Fruit fly (Drosophila melanogaster) whole organism, embryonic: Measurements from ENCODE around the gene Vdup1.
A peak's percentile ranks its signal among the peaks of the same experiment; 100 is the strongest.

ENCODE experiments used
- Atf6 ChIP-seq: fragments of 200-800 bp; sonication (Bioruptor generic); IDR thresholded peaks from 2 replicates; pipeline ENCODE4 v1.3.6; 2022; ENCODE audit warnings: missing biosample characterization, missing genetic modification characterization
- CG1233 ChIP-seq: fragments of 200-800 bp; sonication (Bioruptor generic); optimal IDR thresholded peaks from 4 replicates; lab custom pipeline; 2018; ENCODE audit warnings: missing biosample characterization, mild to moderate bottlenecking, missing genetic modification characterization
- CG14050 ChIP-seq: fragments of 200-800 bp; sonication (Bioruptor generic); IDR thresholded peaks from 3 replicates; pipeline ENCODE4 v1.3.6; 2022; ENCODE audit warnings: missing biosample characterization, missing genetic modification characterization
- CG15011 ChIP-seq: fragments of 200-800 bp; sonication (Bioruptor generic); optimal IDR thresholded peaks from 3 replicates; lab custom pipeline; 2018; ENCODE audit warnings: missing biosample characterization, mild to moderate bottlenecking, missing genetic modification characterization
- CG1647 ChIP-seq: fragments of 200-800 bp; sonication (Bioruptor generic); optimal IDR thresholded peaks from 3 replicates; lab custom pipeline; 2016; ENCODE audit warnings: missing biosample characterization, missing genetic modification characterization
- CG2116 ChIP-seq: fragments of 200-800 bp; sonication (Bioruptor generic); optimal IDR thresholded peaks from 3 replicates; lab custom pipeline; 2018; ENCODE audit warnings: missing biosample characterization, mild to moderate bottlenecking, missing genetic modification characterization
- CG2889 ChIP-seq: fragments of 200-800 bp; sonication (Bioruptor generic); IDR thresholded peaks from 3 replicates; pipeline ENCODE4 v1.3.6; 2022; ENCODE audit warnings: missing biosample characterization, missing genetic modification characterization
- CG3163 ChIP-seq: fragments of 200-800 bp; sonication (Bioruptor generic); optimal IDR thresholded peaks from 3 replicates; lab custom pipeline; 2016; ENCODE audit warnings: missing biosample characterization, missing genetic modification characterization
- CG4404 ChIP-seq: fragments of 200-800 bp; sonication (Bioruptor generic); IDR thresholded peaks from 2 replicates; pipeline ENCODE4 v1.3.6; 2022; ENCODE audit warnings: missing biosample characterization, missing genetic modification characterization
- CG7271 ChIP-seq: fragments of 200-800 bp; sonication (Bioruptor generic); optimal IDR thresholded peaks from 2 replicates; lab custom pipeline; 2018; ENCODE audit warnings: missing biosample characterization, mild to moderate bottlenecking, missing genetic modification characterization, moderate library complexity
- CG8359 ChIP-seq: fragments of 200-800 bp; sonication (Bioruptor generic); optimal IDR thresholded peaks from 2 replicates; lab custom pipeline; 2017; ENCODE audit warnings: missing biosample characterization, mild to moderate bottlenecking, missing genetic modification characterization, borderline replicate concordance
- CG8765 ChIP-seq: fragments of 200-800 bp; sonication (Bioruptor generic); IDR thresholded peaks from 2 replicates; pipeline ENCODE4 v1.3.6; 2022; ENCODE audit warnings: missing biosample characterization, missing genetic modification characterization
- CG9437 ChIP-seq: fragments of 200-800 bp; sonication (Bioruptor generic); optimal IDR thresholded peaks from 2 replicates; lab custom pipeline; 2018; ENCODE audit warnings: missing biosample characterization, mild to moderate bottlenecking, missing genetic modification characterization
- Elba2 ChIP-seq: fragments of 200-800 bp; sonication (Bioruptor generic); optimal IDR thresholded peaks from 3 replicates; lab custom pipeline; 2016; ENCODE audit warnings: missing biosample characterization, missing genetic modification characterization
- Ets65A ChIP-seq: fragments of 200-800 bp; sonication (Bioruptor generic); peaks from one replicate; lab custom pipeline; 2016; ENCODE audit warnings: missing biosample characterization, missing genetic modification characterization
- GATAe ChIP-seq: fragments of 200-800 bp; sonication (Bioruptor generic); conservative IDR thresholded peaks from 2 replicates; pipeline ENCODE4 v1.3.6; 2022; ENCODE audit warnings: missing biosample characterization, missing genetic modification characterization
- HLH4C ChIP-seq: fragments of 200-800 bp; sonication (Bioruptor generic); IDR thresholded peaks from 3 replicates; pipeline ENCODE4 v1.3.6; 2022; ENCODE audit warnings: missing biosample characterization, missing genetic modification characterization; ENCODE audit not compliant: partially characterized antibody
- HLH54F ChIP-seq: fragments of 200-800 bp; sonication (Bioruptor generic); optimal IDR thresholded peaks from 3 replicates; lab custom pipeline; 2016; ENCODE audit warnings: missing biosample characterization, missing genetic modification characterization
- HmgD ChIP-seq: fragments of 200-800 bp; sonication (Bioruptor generic); optimal IDR thresholded peaks from 3 replicates; lab custom pipeline; 2016; ENCODE audit warnings: missing biosample characterization, missing genetic modification characterization
- Hmr ChIP-seq: fragments of 200-800 bp; sonication (Bioruptor generic); optimal IDR thresholded peaks from 3 replicates; lab custom pipeline; 2017; ENCODE audit warnings: mild to moderate bottlenecking, missing biosample characterization, missing genetic modification reagents, missing genetic modification characterization
- Hr78 ChIP-seq, 2 experiments: fragments of 200-800 bp in 1 of 2; fragments of >200 bp in 1 of 2; sonication (Bioruptor generic) in 1 of 2; optimal IDR thresholded peaks; 2 replicates each; lab custom pipeline; 2017 to 2019; ENCODE audit warnings: missing biosample characterization in 2 of 2, missing genetic modification characterization in 2 of 2, mild to moderate bottlenecking in 1 of 2, moderate library complexity in 1 of 2
- NC2β ChIP-seq: fragments of 200-800 bp; sonication (Bioruptor generic); optimal IDR thresholded peaks from 2 replicates; lab custom pipeline; 2016; ENCODE audit warnings: missing biosample characterization, missing genetic modification characterization
- NfI ChIP-seq: fragments of 200-800 bp; sonication (Bioruptor generic); optimal IDR thresholded peaks from 3 replicates; lab custom pipeline; 2018; ENCODE audit warnings: missing biosample characterization, mild to moderate bottlenecking, missing genetic modification characterization, moderate library complexity
- Poxn ChIP-seq: fragments of 200-800 bp; sonication (Bioruptor generic); IDR thresholded peaks from 2 replicates; pipeline ENCODE4 v1.3.6; 2022; ENCODE audit warnings: missing biosample characterization, missing genetic modification characterization
- Six4 ChIP-seq: fragments of 200-800 bp; sonication (Bioruptor generic); optimal IDR thresholded peaks from 2 replicates; lab custom pipeline; 2016; ENCODE audit warnings: missing biosample characterization, missing genetic modification characterization
- Stat92E ChIP-seq, 3 experiments: fragments of >200 bp in 2 of 3; fragments of 200-800 bp in 1 of 3; sonication (Bioruptor generic) in 1 of 3; optimal IDR thresholded peaks; 2 replicates each; lab custom pipeline; 2017 to 2019; ENCODE audit warnings: missing biosample characterization in 3 of 3, missing genetic modification characterization in 3 of 3, mild to moderate bottlenecking in 1 of 3, moderate library complexity in 1 of 3
- Xrp1 ChIP-seq: fragments of 200-800 bp; sonication (Bioruptor generic); IDR thresholded peaks from 2 replicates; pipeline ENCODE4 v1.3.6; 2022; ENCODE audit warnings: missing biosample characterization, missing genetic modification characterization
- bab2 ChIP-seq: fragments of 200-800 bp; sonication (Bioruptor generic); optimal IDR thresholded peaks from 2 replicates; lab custom pipeline; 2016; ENCODE audit warnings: missing biosample characterization, missing genetic modification characterization
- bowl ChIP-seq: fragments of 200-800 bp; sonication (Bioruptor generic); IDR thresholded peaks from 2 replicates; pipeline ENCODE4 v1.3.6; 2022; ENCODE audit warnings: missing biosample characterization, missing genetic modification characterization
- dmrt11E ChIP-seq: fragments of 200-800 bp; sonication (Bioruptor generic); optimal IDR thresholded peaks from 3 replicates; lab custom pipeline; 2018; ENCODE audit warnings: missing biosample characterization, mild to moderate bottlenecking, missing genetic modification characterization, moderate library complexity
- fd96Cb ChIP-seq: fragments of 200-800 bp; sonication (Bioruptor generic); optimal IDR thresholded peaks from 2 replicates; lab custom pipeline; 2018; ENCODE audit warnings: missing biosample characterization, mild to moderate bottlenecking, missing genetic modification characterization, moderate library complexity
- gcm ChIP-seq: fragments of 200-800 bp; sonication (Bioruptor generic); optimal IDR thresholded peaks from 2 replicates; lab custom pipeline; 2019; ENCODE audit warnings: missing biosample characterization, mild to moderate bottlenecking, missing genetic modification characterization, moderate library complexity
- gsb-n ChIP-seq: fragments of 200-800 bp; sonication (Bioruptor generic); optimal IDR thresholded peaks from 3 replicates; lab custom pipeline; 2018; ENCODE audit warnings: missing biosample characterization, mild to moderate bottlenecking, missing genetic modification characterization
- gt ChIP-seq: fragments of 200-800 bp; sonication (Bioruptor generic); IDR thresholded peaks from 2 replicates; pipeline ENCODE4 v1.3.6; 2022; ENCODE audit warnings: missing biosample characterization, missing genetic modification characterization
- jumu ChIP-seq: fragments of 200-800 bp; sonication (Bioruptor generic); optimal IDR thresholded peaks from 3 replicates; lab custom pipeline; 2016; ENCODE audit warnings: missing biosample characterization, missing genetic modification characterization
- luna ChIP-seq: fragments of 200-800 bp; sonication (Bioruptor generic); optimal IDR thresholded peaks from 2 replicates; lab custom pipeline; 2016; ENCODE audit warnings: missing biosample characterization, missing genetic modification characterization
- mirr ChIP-seq: fragments of 200-800 bp; sonication (Bioruptor generic); optimal IDR thresholded peaks from 3 replicates; lab custom pipeline; 2018; ENCODE audit warnings: missing biosample characterization, mild to moderate bottlenecking, missing genetic modification characterization
- nerfin-1 ChIP-seq: fragments of 200-800 bp; sonication (Bioruptor generic); optimal IDR thresholded peaks from 3 replicates; lab custom pipeline; 2019; ENCODE audit warnings: missing biosample characterization, mild to moderate bottlenecking, missing genetic modification characterization, moderate library complexity
- nmo ChIP-seq: fragments of 200-800 bp; sonication (Bioruptor generic); optimal IDR thresholded peaks from 2 replicates; lab custom pipeline; 2018; ENCODE audit warnings: missing biosample characterization, mild to moderate bottlenecking, missing genetic modification characterization, moderate library complexity
- pho ChIP-seq: fragments of 200-800 bp; sonication (Bioruptor generic); optimal IDR thresholded peaks from 2 replicates; lab custom pipeline; 2016; ENCODE audit warnings: missing biosample characterization, missing genetic modification characterization
- pum ChIP-seq: fragments of 200-800 bp; sonication (Bioruptor generic); optimal IDR thresholded peaks from 2 replicates; lab custom pipeline; 2016; ENCODE audit warnings: missing biosample characterization, missing genetic modification characterization
- repo ChIP-seq: fragments of 200-800 bp; sonication (Bioruptor generic); optimal IDR thresholded peaks from 2 replicates; lab custom pipeline; 2016; ENCODE audit warnings: missing biosample characterization, missing genetic modification characterization
- run ChIP-seq: fragments of 200-800 bp; sonication (Bioruptor generic); optimal IDR thresholded peaks from 3 replicates; lab custom pipeline; 2018; ENCODE audit warnings: missing biosample characterization, mild to moderate bottlenecking, missing genetic modification characterization
- sc ChIP-seq, 3 experiments: fragments of >200 bp in 2 of 3; fragments of 200-800 bp in 1 of 3; sonication (Bioruptor generic) in 1 of 3; optimal IDR thresholded peaks; 2 replicates in 2 of 3; 3 replicates in 1 of 3; lab custom pipeline; 2017; ENCODE audit warnings: mild to moderate bottlenecking in 1 of 3, missing biosample characterization in 1 of 3, missing genetic modification characterization in 1 of 3, missing genetic modification reagents in 1 of 3
- schlank ChIP-seq: fragments of 200-800 bp; sonication (Bioruptor generic); optimal IDR thresholded peaks from 2 replicates; lab custom pipeline; 2018; ENCODE audit warnings: missing biosample characterization, mild to moderate bottlenecking, missing genetic modification characterization
- shn ChIP-seq: fragments of 200-800 bp; sonication (Bioruptor generic); optimal IDR thresholded peaks from 3 replicates; lab custom pipeline; 2016; ENCODE audit warnings: missing biosample characterization, missing genetic modification characterization
- stc ChIP-seq: fragments of 200-800 bp; sonication (Bioruptor generic); IDR thresholded peaks from 2 replicates; pipeline ENCODE4 v1.3.6; 2022; ENCODE audit warnings: missing biosample characterization, missing genetic modification characterization
- stwl ChIP-seq: fragments of 200-800 bp; sonication (Bioruptor generic); optimal IDR thresholded peaks from 3 replicates; lab custom pipeline; 2018; ENCODE audit warnings: missing biosample characterization, mild to moderate bottlenecking, missing genetic modification characterization, moderate library complexity
- trem ChIP-seq: fragments of 200-800 bp; optimal IDR thresholded peaks from 3 replicates; lab custom pipeline; 2019; ENCODE audit warnings: missing biosample characterization, mild to moderate bottlenecking, missing genetic modification characterization, moderate library complexity

Vdup1 gene

dm6 chr3L:131151-131997 is 47.4 kb downstream of the Vdup1 start (continued):
- TF ChIP-seq CG9437 (peak; percentile 8), Elba2 (peak; percentile 40), bab2 (GFP tag; lab: Kevin White, UChicago) (no peak), CG14050 (GFP tag; lab: Robert Waterston, UW) (no peak), mirr (GFP tag; lab: Kevin White, UChicago) (peak; percentile 87), luna (GFP tag; lab: Kevin White, UChicago) (no peak), stwl (tag; lab: Kevin White, UChicago) (no peak), bowl (GFP tag; lab: Robert Waterston, UW) (no peak), CG8765 (GFP tag; lab: Robert Waterston, UW) (no peak), nerfin-1 (tag; lab: Kevin White, UChicago) (peak; percentile 93), schlank (tag; lab: Kevin White, UChicago) (peak; percentile 15), dmrt11E (tag; lab: Kevin White, UChicago) (no peak), pum (GFP tag; lab: Kevin White, UChicago) (no peak), gcm (GFP tag; lab: Kevin White, UChicago) (no peak), HLH4C (GFP tag; lab: Robert Waterston, UW) (no peak; the same call in 2 of the 3 replicates), repo (GFP tag; lab: Kevin White, UChicago) (no peak), CG15011 (peak; percentile 20), Six4 (GFP tag; lab: Kevin White, UChicago) (no peak), CG1233 (GFP tag; lab: Kevin White, UChicago) (peak; percentile 6), CG4404 (GFP tag; lab: Robert Waterston, UW) (no peak), pho (GFP tag; lab: Kevin White, UChicago) (no peak), run (tag; lab: Kevin White, UChicago) (no peak), Ets65A (GFP tag; lab: Kevin White, UChicago) (no peak), nmo (peak; percentile 38), shn (no peak), CG7271 (tag; lab: Kevin White, UChicago) (no peak), fd96Cb (no peak), CG2889 (no peak), NC2β (GFP tag; lab: Kevin White, UChicago) (peak; percentile 22), NfI (GFP tag; lab: Kevin White, UChicago) (no peak), gsb-n (peak; percentile 17), Hmr (peak; percentile 70), CG2116 (GFP tag; lab: Kevin White, UChicago) (peak; percentile 27), Atf6 (GFP tag; lab: Robert Waterston, UW) (peak; percentile 58), HLH54F (GFP tag; lab: Kevin White, UChicago) (no peak), CG1647 (GFP tag; lab: Kevin White, UChicago) (peak; percentile 22), jumu (GFP tag; lab: Kevin White, UChicago) (no peak), trem (tag; lab: Kevin White, UChicago) (no peak), Xrp1 (peak; percentile 5; the same call in 1 of the 2 replicates), Stat92E (GFP tag; optimal IDR thresholded peaks at IDR 0.05; lab: Kevin White, UChicago) (peak in 1 of 3 experiments; percentile 91), HmgD (peak; percentile 35), stc (GFP tag; lab: Robert Waterston, UW) (no peak), GATAe (GFP tag; lab: Robert Waterston, UW) (no peak), CG3163 (GFP tag; lab: Kevin White, UChicago) (peak; percentile 98), Poxn (GFP tag; lab: Robert Waterston, UW) (no peak), gt (GFP tag; lab: Robert Waterston, UW) (no peak), CG8359 (GFP tag; lab: Kevin White, UChicago) (no peak), Hr78 (GFP tag; optimal IDR thresholded peaks at IDR 0.05; lab: Kevin White, UChicago) (peak in 1 of 2 experiments; percentile 15), sc (optimal IDR thresholded peaks at IDR 0.05; lab: Kevin White, UChicago) (no peak), sc (GFP tag; optimal IDR thresholded peaks at IDR 0.05; lab: Kevin White, UChicago) (no peak)
